Fruit fly (Drosophila melanogaster) whole organism, embryonic: ENCODE results near the gene CG1640.

Source experiments
- Aef1 ChIP-seq: fragments of 200-800 bp; sonication (Bioruptor generic); IDR thresholded peaks from 3 replicates; pipeline ENCODE4 v1.3.6; 2022; ENCODE audit warnings: missing biosample characterization, missing genetic modification characterization
- Asciz ChIP-seq: fragments of 200-800 bp; sonication (Bioruptor generic); optimal IDR thresholded peaks from 2 replicates; lab custom pipeline; 2017; ENCODE audit warnings: missing biosample characterization, mild to moderate bottlenecking, missing genetic modification characterization, missing genetic modification reagents
- CG10274 ChIP-seq: fragments of 200-800 bp; sonication (Bioruptor generic); optimal IDR thresholded peaks from 3 replicates; lab custom pipeline; 2017; ENCODE audit warnings: missing biosample characterization, mild to moderate bottlenecking, missing genetic modification characterization
- CG10321 ChIP-seq: fragments of 200-800 bp; sonication (Bioruptor generic); IDR thresholded peaks from 2 replicates; pipeline ENCODE4 v1.3.6; 2022; ENCODE audit warnings: missing biosample characterization, missing genetic modification characterization
- CG10366 ChIP-seq: fragments of 200-800 bp; sonication (Bioruptor generic); IDR thresholded peaks from 2 replicates; pipeline ENCODE4 v1.3.6; 2022; ENCODE audit warnings: missing biosample characterization, missing genetic modification characterization
- CG10543 ChIP-seq: fragments of 200-800 bp; sonication (Bioruptor generic); optimal IDR thresholded peaks from 3 replicates; lab custom pipeline; 2017; ENCODE audit warnings: missing biosample characterization, mild to moderate bottlenecking, missing genetic modification characterization, moderate library complexity
- CG13424 ChIP-seq: fragments of 200-800 bp; sonication (Bioruptor generic); optimal IDR thresholded peaks from 2 replicates; lab custom pipeline; 2019; ENCODE audit warnings: missing biosample characterization, mild to moderate bottlenecking, missing genetic modification characterization, moderate library complexity
- CG15011 ChIP-seq: fragments of 200-800 bp; sonication (Bioruptor generic); optimal IDR thresholded peaks from 3 replicates; lab custom pipeline; 2018; ENCODE audit warnings: missing biosample characterization, mild to moderate bottlenecking, missing genetic modification characterization
- CG15514 ChIP-seq: fragments of 200-800 bp; sonication (Bioruptor generic); optimal IDR thresholded peaks from 3 replicates; lab custom pipeline; 2017; ENCODE audit warnings: missing biosample characterization, missing genetic modification characterization, mild to moderate bottlenecking, moderate library complexity, missing genetic modification reagents
- CG1602 ChIP-seq: fragments of 200-800 bp; sonication (Bioruptor generic); optimal IDR thresholded peaks from 3 replicates; lab custom pipeline; 2016; ENCODE audit warnings: missing biosample characterization, missing genetic modification characterization
- CG1603 ChIP-seq: fragments of 200-800 bp; sonication (Bioruptor generic); optimal IDR thresholded peaks from 2 replicates; lab custom pipeline; 2019; ENCODE audit warnings: missing biosample characterization, mild to moderate bottlenecking, missing genetic modification characterization, moderate library complexity
- CG2199 ChIP-seq: fragments of 200-800 bp; sonication (Bioruptor generic); IDR thresholded peaks from 3 replicates; pipeline ENCODE4 v1.3.6; 2022; ENCODE audit warnings: missing biosample characterization, missing genetic modification characterization
- CG2889 ChIP-seq: fragments of 200-800 bp; sonication (Bioruptor generic); IDR thresholded peaks from 3 replicates; pipeline ENCODE4 v1.3.6; 2022; ENCODE audit warnings: missing biosample characterization, missing genetic modification characterization
- CG3163 ChIP-seq: fragments of 200-800 bp; sonication (Bioruptor generic); optimal IDR thresholded peaks from 3 replicates; lab custom pipeline; 2016; ENCODE audit warnings: missing biosample characterization, missing genetic modification characterization
- CG8281 ChIP-seq: fragments of 200-800 bp; sonication (Bioruptor generic); optimal IDR thresholded peaks from 2 replicates; lab custom pipeline; 2018; ENCODE audit warnings: missing biosample characterization, mild to moderate bottlenecking, missing genetic modification characterization, moderate library complexity
- CG9932 ChIP-seq: fragments of 200-800 bp; sonication (Bioruptor generic); IDR thresholded peaks from 2 replicates; pipeline ENCODE4 v1.3.6; 2022; ENCODE audit warnings: missing biosample characterization, missing genetic modification characterization
- Drgx ChIP-seq: fragments of 200-800 bp; sonication (Bioruptor generic); IDR thresholded peaks from 2 replicates; pipeline ENCODE4 v1.3.6; 2022; ENCODE audit warnings: missing biosample characterization, missing genetic modification characterization
- Ets65A ChIP-seq: fragments of 200-800 bp; sonication (Bioruptor generic); peaks from one replicate; lab custom pipeline; 2016; ENCODE audit warnings: missing biosample characterization, missing genetic modification characterization
- GATAe ChIP-seq: fragments of 200-800 bp; sonication (Bioruptor generic); conservative IDR thresholded peaks from 2 replicates; pipeline ENCODE4 v1.3.6; 2022; ENCODE audit warnings: missing biosample characterization, missing genetic modification characterization
- H2.0 ChIP-seq: fragments of 200-800 bp; sonication (Bioruptor generic); IDR thresholded peaks from 2 replicates; pipeline ENCODE4 v1.3.6; 2022; ENCODE audit warnings: missing biosample characterization, missing genetic modification characterization
- Hand ChIP-seq: fragments of 200-800 bp; sonication (Bioruptor generic); optimal IDR thresholded peaks from 2 replicates; lab custom pipeline; 2017; ENCODE audit warnings: mild to moderate bottlenecking, missing biosample characterization, missing genetic modification reagents, missing genetic modification characterization
- Hr51 ChIP-seq, 2 experiments: fragments of 200-800 bp; sonication (Bioruptor generic); optimal IDR thresholded peaks; 2 replicates in 1 of 2; 3 replicates in 1 of 2; lab custom pipeline; 2016 to 2018; ENCODE audit warnings: missing biosample characterization in 2 of 2, missing genetic modification characterization in 2 of 2, mild to moderate bottlenecking in 1 of 2, moderate library complexity in 1 of 2
- Ravus ChIP-seq: fragments of 200-800 bp; sonication (Bioruptor generic); IDR thresholded peaks from 2 replicates; pipeline ENCODE4 v1.3.6; 2022; ENCODE audit warnings: missing biosample characterization, missing genetic modification characterization
- Sox102F ChIP-seq: fragments of 200-800 bp; sonication (Bioruptor generic); optimal IDR thresholded peaks from 2 replicates; lab custom pipeline; 2018; ENCODE audit warnings: missing biosample characterization, mild to moderate bottlenecking, missing genetic modification characterization, moderate library complexity
- Ssrp ChIP-seq: fragments of 200-800 bp; sonication (Bioruptor generic); optimal IDR thresholded peaks from 2 replicates; lab custom pipeline; 2018; ENCODE audit warnings: missing biosample characterization, mild to moderate bottlenecking, missing genetic modification characterization, moderate library complexity
- Usf ChIP-seq: fragments of 200-800 bp; sonication (Bioruptor generic); optimal IDR thresholded peaks from 2 replicates; lab custom pipeline; 2017; ENCODE audit warnings: missing genotype, missing biosample characterization, missing genetic modification characterization
- Xbp1 ChIP-seq: fragments of 200-800 bp; sonication (Bioruptor generic); optimal IDR thresholded peaks from 3 replicates; lab custom pipeline; 2016; ENCODE audit warnings: missing biosample characterization, mild to moderate bottlenecking, missing genetic modification characterization
- br ChIP-seq: fragments of >200 bp; optimal IDR thresholded peaks from 2 replicates; lab custom pipeline; 2017
- chinmo ChIP-seq: fragments of 200-800 bp; sonication (Bioruptor generic); IDR thresholded peaks from 4 replicates; pipeline ENCODE4 v1.3.6; 2022; ENCODE audit warnings: missing biosample characterization, missing genetic modification characterization; ENCODE audit not compliant: partially characterized antibody
- crol ChIP-seq: fragments of 200-800 bp; sonication (Bioruptor generic); IDR thresholded peaks from 2 replicates; pipeline ENCODE4 v1.3.6; 2022; ENCODE audit warnings: missing biosample characterization, missing genetic modification characterization
- dan ChIP-seq: fragments of 200-800 bp; sonication (Bioruptor generic); IDR thresholded peaks from 2 replicates; pipeline ENCODE4 v1.3.6; 2022; ENCODE audit warnings: missing biosample characterization, missing genetic modification characterization
- dysf ChIP-seq: fragments of 200-800 bp; sonication (Bioruptor generic); IDR thresholded peaks from 3 replicates; pipeline ENCODE4 v1.3.6; 2022; ENCODE audit warnings: missing biosample characterization, missing genetic modification characterization
- exex ChIP-seq: fragments of 200-800 bp; sonication (Bioruptor generic); optimal IDR thresholded peaks from 4 replicates; lab custom pipeline; 2018; ENCODE audit warnings: missing biosample characterization, mild to moderate bottlenecking, missing genetic modification characterization, moderate library complexity
- hkb ChIP-seq, 2 experiments: fragments of 200-800 bp in 1 of 2; fragments of >200 bp in 1 of 2; sonication (Bioruptor generic) in 1 of 2; IDR thresholded peaks in 1 of 2; optimal IDR thresholded peaks in 1 of 2; 2 replicates each; pipeline versions ENCODE4 v1.3.6 to Lab custom; 2017 to 2022; ENCODE audit warnings: missing biosample characterization in 1 of 2, missing genetic modification characterization in 1 of 2
- ranshi ChIP-seq: fragments of 200-800 bp; sonication (Bioruptor generic); IDR thresholded peaks from 2 replicates; pipeline ENCODE4 v1.3.6; 2022; ENCODE audit warnings: missing biosample characterization, missing genetic modification characterization
- tin ChIP-seq: fragments of 200-800 bp; sonication (Bioruptor generic); optimal IDR thresholded peaks from 3 replicates; lab custom pipeline; 2016; ENCODE audit warnings: missing biosample characterization, missing genetic modification characterization
- tup ChIP-seq: fragments of 200-800 bp; sonication (Bioruptor generic); optimal IDR thresholded peaks from 2 replicates; lab custom pipeline; 2016; ENCODE audit warnings: missing biosample characterization, mild to moderate bottlenecking, missing genetic modification characterization, moderate library complexity
- wor ChIP-seq: fragments of 200-800 bp; sonication (Bioruptor generic); IDR thresholded peaks from 2 replicates; pipeline ENCODE4 v1.3.6; 2022; ENCODE audit warnings: missing biosample characterization, missing genetic modification characterization
- zen ChIP-seq: fragments of 200-800 bp; sonication (Bioruptor generic); optimal IDR thresholded peaks from 3 replicates; lab custom pipeline; 2018; ENCODE audit warnings: missing biosample characterization, mild to moderate bottlenecking, missing genetic modification characterization, moderate library complexity

The CG1640 gene

DNA sequence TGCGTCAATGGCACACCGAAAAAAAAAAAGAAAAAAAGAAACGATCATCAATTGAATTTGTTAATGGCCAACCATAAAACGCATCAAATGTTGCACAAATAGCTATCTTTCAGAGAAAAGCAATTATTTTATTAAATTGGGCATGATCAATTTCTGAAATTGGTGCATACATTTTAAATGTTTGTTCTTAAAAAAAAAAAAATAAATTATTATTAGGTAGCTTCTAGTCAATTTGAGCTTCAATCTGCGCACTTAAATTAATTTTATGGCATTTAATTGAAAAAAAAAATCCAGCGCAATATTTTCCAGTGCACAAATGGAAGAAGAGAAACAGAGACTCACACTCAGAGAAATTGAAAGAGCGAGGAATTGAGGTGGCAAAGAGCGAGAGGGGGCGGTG is 47.3 kb upstream of the CG1640 start (continued):
- peak; percentile 27 for TF ChIP-seq tup
- TF ChIP-seq CG10366: peak; percentile 45; the same call in 1 of the 2 replicates
- TF ChIP-seq H2.0 (GFP tag; lab: Robert Waterston, UW): peak; percentile 5; the same call in 1 of the 2 replicates
- TF ChIP-seq zen (tag; lab: Kevin White, UChicago): no peak
- no peak for TF ChIP-seq CG15011 (GFP tag; lab: Kevin White, UChicago)
- peak; percentile 48 for TF ChIP-seq CG1602 (GFP tag; lab: Kevin White, UChicago)
- TF ChIP-seq Ravus (GFP tag; lab: Robert Waterston, UW): no peak
- no peak for TF ChIP-seq CG2889 (GFP tag; lab: Robert Waterston, UW)
- TF ChIP-seq ranshi (GFP tag; lab: Robert Waterston, UW): peak; percentile 44; the same call in 1 of the 2 replicates
- TF ChIP-seq CG10321 (GFP tag; lab: Robert Waterston, UW): no peak
- TF ChIP-seq CG15514: peak; percentile 2
- TF ChIP-seq dan: no peak
- no peak for TF ChIP-seq br (lab: Kevin White, UChicago)
- no peak for TF ChIP-seq CG1603 (tag; lab: Kevin White, UChicago)
- peak; percentile 60 for TF ChIP-seq tin (GFP tag; lab: Kevin White, UChicago)
- no peak for TF ChIP-seq hkb (optimal IDR thresholded peaks at IDR 0.05; lab: Kevin White, UChicago)
- peak; percentile 71 for TF ChIP-seq hkb (GFP tag; IDR thresholded peaks at IDR 0.05; lab: Robert Waterston, UW)
- no peak for TF ChIP-seq CG8281
- peak; percentile 82 for TF ChIP-seq Sox102F (GFP tag; lab: Kevin White, UChicago)
- peak; percentile 17 for TF ChIP-seq Hand (GFP tag; lab: Kevin White, UChicago)
- peak; percentile 43 for TF ChIP-seq CG3163
- TF ChIP-seq Ssrp: peak; percentile 61
- no peak for TF ChIP-seq GATAe (GFP tag; lab: Robert Waterston, UW)
- peak; percentile 48 for TF ChIP-seq CG9932 (GFP tag; lab: Robert Waterston, UW)
- TF ChIP-seq Usf (GFP tag; lab: Kevin White, UChicago): no peak

DNA sequence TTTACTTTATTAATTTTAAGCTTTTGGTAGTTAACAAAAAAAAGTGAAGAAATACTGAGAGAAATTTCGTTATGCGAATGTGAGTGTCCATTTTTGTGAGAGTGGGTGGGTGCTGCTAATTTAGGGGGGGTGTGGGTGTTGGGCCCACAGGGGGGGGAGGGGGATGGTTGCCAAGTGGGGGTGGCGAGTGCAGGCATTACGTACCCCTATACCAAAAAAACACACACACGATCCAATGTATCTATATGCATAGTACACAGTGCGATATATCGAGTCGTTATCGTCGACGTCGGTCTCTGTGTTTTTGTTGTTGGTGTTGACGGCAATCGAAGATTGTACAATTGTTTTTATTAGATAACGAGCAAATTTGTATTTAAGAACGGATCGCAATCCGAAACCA is 46.9 kb upstream of the CG1640 start:
- 0 out of 3 replicates have a peak, but pooled peaks have one; percentile 3 for TF ChIP-seq Aef1 (GFP tag; lab: Robert Waterston, UW)
- TF ChIP-seq Asciz (GFP tag; lab: Kevin White, UChicago): no peak
- TF ChIP-seq wor: 0 out of 2 replicates have a peak, but pooled peaks have one; percentile 1
- 0 out of 4 replicates have a peak, but pooled peaks have one; percentile 55 for TF ChIP-seq chinmo (GFP tag; lab: Robert Waterston, UW)
- peak; percentile 83 for TF ChIP-seq crol
- peak; percentile 4; the same call in 1 of the 2 replicates for TF ChIP-seq CG10366
- TF ChIP-seq CG2199: 0 out of 3 replicates have a peak, but pooled peaks have one; percentile 12
- TF ChIP-seq exex (tag; lab: Kevin White, UChicago): peak; percentile 29
- 0 out of 2 replicates have a peak, but pooled peaks have one; percentile 2 for TF ChIP-seq CG9932 (GFP tag; lab: Robert Waterston, UW)
- no peak for TF ChIP-seq CG13424 (tag; lab: Kevin White, UChicago)
- TF ChIP-seq CG10543 (GFP tag; lab: Kevin White, UChicago): no peak
- TF ChIP-seq, all 482 proteins: peak for 8

DNA sequence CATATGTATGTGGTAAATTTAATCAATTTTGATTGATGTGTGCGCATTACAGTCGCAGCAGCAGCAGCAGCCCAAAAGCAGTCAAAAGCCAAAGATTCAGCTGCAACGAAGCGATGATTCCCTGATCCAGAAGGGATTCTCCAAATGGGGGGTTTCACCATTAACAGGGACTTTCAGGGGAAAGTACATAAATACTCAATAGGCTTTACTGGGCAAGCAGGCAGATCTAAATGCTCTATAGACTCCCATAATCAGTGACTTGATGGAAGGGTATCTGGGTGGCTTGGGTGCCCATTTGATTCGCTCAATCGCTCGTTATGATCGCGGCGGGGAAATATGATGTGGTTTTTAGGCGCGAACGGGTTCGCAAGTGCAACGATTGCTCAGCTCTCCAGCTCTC is 45.1 kb upstream of the CG1640 start:
- TF ChIP-seq CG10274 (GFP tag; lab: Kevin White, UChicago): peak; percentile 48
- 0 out of 3 replicates have a peak, but pooled peaks have one; percentile 47 for TF ChIP-seq dysf (GFP tag; lab: Robert Waterston, UW)
- peak in 1 of 2 experiments; percentile 2 for TF ChIP-seq Hr51 (GFP tag; optimal IDR thresholded peaks at IDR 0.05; lab: Kevin White, UChicago)
- TF ChIP-seq Drgx (GFP tag; lab: Robert Waterston, UW): peak; percentile 30; the same call in 1 of the 2 replicates
- TF ChIP-seq Xbp1 (GFP tag; lab: Kevin White, UChicago): no peak
- no peak for TF ChIP-seq Ets65A
